Fruit fly (Drosophila melanogaster) whole organism, wandering third instar larva: ENCODE measurements around the gene CG13601.

Source experiments
- Hnf4 ChIP-seq: fragments of 200-800 bp; sonication (Bioruptor generic); optimal IDR thresholded peaks from 2 replicates; lab custom pipeline; 2016; ENCODE audit warnings: missing biosample characterization, mild to moderate bottlenecking, missing genetic modification characterization
- Sp1 ChIP-seq: fragments of 200-800 bp; sonication (Bioruptor generic); optimal IDR thresholded peaks from 3 replicates; lab custom pipeline; 2019; ENCODE audit warnings: missing biosample characterization, mild to moderate bottlenecking, missing genetic modification characterization, moderate library complexity
- dsf ChIP-seq: sonication (Bioruptor generic); optimal IDR thresholded peaks from 2 replicates; lab custom pipeline; 2016; ENCODE audit warnings: missing biosample characterization, missing genetic modification characterization, borderline replicate concordance
- lola ChIP-seq: fragments of >200 bp; optimal IDR thresholded peaks from 2 replicates; lab custom pipeline; 2017; ENCODE audit warnings: missing biosample characterization, missing genetic modification characterization
- psq ChIP-seq: fragments of 200-800 bp; sonication (Bioruptor generic); optimal IDR thresholded peaks from 3 replicates; lab custom pipeline; 2017; ENCODE audit warnings: missing biosample characterization, mild to moderate bottlenecking, missing genetic modification characterization, moderate library complexity

- TF ChIP-seq Sp1 (peak; percentile 95), psq (GFP tag; lab: Kevin White, UChicago) (peak; percentile 91), Hnf4 (GFP tag; lab: Kevin White, UChicago) (peak; percentile 89), dsf (GFP tag; lab: Kevin White, UChicago) (peak; percentile 53), lola (GFP tag; lab: Kevin White, UChicago) (no peak)
These were observed 41.0 kb downstream of the CG13601 start for dm6 chr3R:23886270-23887095.
